Fruit fly (Drosophila melanogaster) whole organism, embryonic: ENCODE data around the gene CG10638.

Experiments used
- CG10147 ChIP-seq: fragments of 200-800 bp; sonication (Bioruptor generic); optimal IDR thresholded peaks from 2 replicates; lab custom pipeline; 2019; ENCODE audit warnings: missing biosample characterization, mild to moderate bottlenecking, missing genetic modification characterization, moderate library complexity
- CG11504 ChIP-seq: fragments of 200-800 bp; sonication (Bioruptor generic); optimal IDR thresholded peaks from 3 replicates; lab custom pipeline; 2019; ENCODE audit warnings: missing biosample characterization, mild to moderate bottlenecking, missing genetic modification characterization, moderate library complexity
- CG11560 ChIP-seq: fragments of 200-800 bp; sonication (Bioruptor generic); IDR thresholded peaks from 3 replicates; pipeline ENCODE4 v1.3.6; 2022; ENCODE audit warnings: missing biosample characterization, missing genetic modification characterization
- CG12071 ChIP-seq: fragments of 200-800 bp; sonication (Bioruptor generic); optimal IDR thresholded peaks from 3 replicates; lab custom pipeline; 2018; ENCODE audit warnings: missing biosample characterization, mild to moderate bottlenecking, missing genetic modification characterization
- CG13775 ChIP-seq: fragments of 200-800 bp; sonication (Bioruptor generic); optimal IDR thresholded peaks from 3 replicates; lab custom pipeline; 2017; ENCODE audit warnings: missing biosample characterization, mild to moderate bottlenecking, missing genetic modification characterization
- CG14014 ChIP-seq: fragments of 200-800 bp; sonication (Bioruptor generic); IDR thresholded peaks from 2 replicates; pipeline ENCODE4 v1.3.6; 2022; ENCODE audit warnings: missing biosample characterization, missing genetic modification characterization
- CG1529 ChIP-seq: fragments of 200-800 bp; sonication (Bioruptor generic); optimal IDR thresholded peaks from 3 replicates; lab custom pipeline; 2018; ENCODE audit warnings: missing biosample characterization, missing genetic modification characterization
- CG15479 ChIP-seq: fragments of 200-800 bp; sonication (Bioruptor generic); optimal IDR thresholded peaks from 3 replicates; lab custom pipeline; 2019; ENCODE audit warnings: missing biosample characterization, mild to moderate bottlenecking, missing genetic modification characterization, moderate library complexity
- CG17802 ChIP-seq: fragments of 200-800 bp; sonication (Bioruptor generic); optimal IDR thresholded peaks from 2 replicates; lab custom pipeline; 2018; ENCODE audit warnings: missing biosample characterization, mild to moderate bottlenecking, missing genetic modification characterization, moderate library complexity
- CG17912 ChIP-seq: fragments of 200-800 bp; sonication (Bioruptor generic); optimal IDR thresholded peaks from 2 replicates; lab custom pipeline; 2018; ENCODE audit warnings: missing biosample characterization, mild to moderate bottlenecking, missing genetic modification characterization
- CG30431 ChIP-seq: fragments of 200-800 bp; sonication (Bioruptor generic); optimal IDR thresholded peaks from 2 replicates; lab custom pipeline; 2017; ENCODE audit warnings: missing biosample characterization, missing genetic modification characterization
- CG3281 ChIP-seq: fragments of 200-800 bp; sonication (Bioruptor generic); optimal IDR thresholded peaks from 3 replicates; lab custom pipeline; 2017; ENCODE audit warnings: missing biosample characterization, mild to moderate bottlenecking, missing genetic modification characterization
- CG3726 ChIP-seq: fragments of 200-800 bp; sonication (Bioruptor generic); IDR thresholded peaks from 3 replicates; pipeline ENCODE4, ENCODE4 v1.3.6; 2022; ENCODE audit warnings: missing biosample characterization, missing genetic modification characterization
- CG3995 ChIP-seq: fragments of 200-800 bp; sonication (Bioruptor generic); optimal IDR thresholded peaks from 3 replicates; lab custom pipeline; 2016; ENCODE audit warnings: missing biosample characterization, missing genetic modification characterization
- CG6689 ChIP-seq: fragments of 200-800 bp; sonication (Bioruptor generic); IDR thresholded peaks from 2 replicates; pipeline ENCODE4 v1.3.6; 2022; ENCODE audit warnings: missing biosample characterization, missing genetic modification characterization
- CG6813 ChIP-seq: fragments of 200-800 bp; sonication (Bioruptor generic); optimal IDR thresholded peaks from 2 replicates; lab custom pipeline; 2017; ENCODE audit warnings: missing biosample characterization, missing genetic modification characterization, mild to moderate bottlenecking, moderate library complexity, missing genetic modification reagents
- CG7786 ChIP-seq: fragments of 200-800 bp; sonication (Bioruptor generic); optimal IDR thresholded peaks from 2 replicates; lab custom pipeline; 2016; ENCODE audit warnings: missing biosample characterization, missing genetic modification characterization
- CG7987 ChIP-seq: fragments of 200-800 bp; sonication (Bioruptor generic); optimal IDR thresholded peaks from 2 replicates; lab custom pipeline; 2018; ENCODE audit warnings: missing biosample characterization, mild to moderate bottlenecking, missing genetic modification characterization, moderate library complexity
- CG8290 ChIP-seq, 3 experiments: fragments of 200-800 bp; sonication (Bioruptor generic); optimal IDR thresholded peaks; 2 replicates each; lab custom pipeline; 2016 to 2019; ENCODE audit warnings: missing biosample characterization in 3 of 3, missing genetic modification characterization in 3 of 3, mild to moderate bottlenecking in 2 of 3, moderate library complexity in 1 of 3
- CG9817 ChIP-seq: fragments of 200-800 bp; sonication (Bioruptor generic); optimal IDR thresholded peaks from 2 replicates; lab custom pipeline; 2018; ENCODE audit warnings: missing biosample characterization, mild to moderate bottlenecking, missing genetic modification characterization, moderate library complexity
- D19B ChIP-seq: fragments of 200-800 bp; sonication (Bioruptor generic); optimal IDR thresholded peaks from 2 replicates; lab custom pipeline; 2017; ENCODE audit warnings: missing biosample characterization, mild to moderate bottlenecking, missing genetic modification characterization
- Hand ChIP-seq: fragments of 200-800 bp; sonication (Bioruptor generic); optimal IDR thresholded peaks from 2 replicates; lab custom pipeline; 2017; ENCODE audit warnings: mild to moderate bottlenecking, missing biosample characterization, missing genetic modification reagents, missing genetic modification characterization
- Hmr ChIP-seq: fragments of 200-800 bp; sonication (Bioruptor generic); optimal IDR thresholded peaks from 3 replicates; lab custom pipeline; 2017; ENCODE audit warnings: mild to moderate bottlenecking, missing biosample characterization, missing genetic modification reagents, missing genetic modification characterization
- Mad ChIP-seq: fragments of 200-800 bp; sonication (Bioruptor generic); optimal IDR thresholded peaks from 2 replicates; lab custom pipeline; 2016; ENCODE audit warnings: missing biosample characterization, missing genetic modification characterization
- NK7.1 ChIP-seq: fragments of 200-800 bp; sonication (Bioruptor generic); optimal IDR thresholded peaks from 3 replicates; lab custom pipeline; 2016; ENCODE audit warnings: missing biosample characterization, missing genetic modification characterization
- ac ChIP-seq: fragments of 200-800 bp; sonication (Bioruptor generic); optimal IDR thresholded peaks from 3 replicates; lab custom pipeline; 2017; ENCODE audit warnings: missing biosample characterization, mild to moderate bottlenecking, missing genetic modification characterization
- ato ChIP-seq: fragments of 200-800 bp; sonication (Bioruptor generic); IDR thresholded peaks from 2 replicates; pipeline ENCODE4 v1.3.6; 2022; ENCODE audit warnings: missing biosample characterization, missing genetic modification characterization; ENCODE audit not compliant: partially characterized antibody
- bcd ChIP-seq: fragments of 200-800 bp; sonication (Bioruptor generic); optimal IDR thresholded peaks from 2 replicates; lab custom pipeline; 2017; ENCODE audit warnings: missing biosample characterization, mild to moderate bottlenecking, missing genetic modification characterization
- caup ChIP-seq: fragments of 200-800 bp; sonication (Bioruptor generic); optimal IDR thresholded peaks from 3 replicates; lab custom pipeline; 2017; ENCODE audit warnings: missing biosample characterization, mild to moderate bottlenecking, missing genetic modification characterization, moderate library complexity; ENCODE audit not compliant: severe bottlenecking
- dm ChIP-seq: fragments of 200-800 bp; sonication (Bioruptor generic); optimal IDR thresholded peaks from 3 replicates; lab custom pipeline; 2016; ENCODE audit warnings: missing biosample characterization, missing genetic modification characterization
- dmrt11E ChIP-seq: fragments of 200-800 bp; sonication (Bioruptor generic); optimal IDR thresholded peaks from 3 replicates; lab custom pipeline; 2018; ENCODE audit warnings: missing biosample characterization, mild to moderate bottlenecking, missing genetic modification characterization, moderate library complexity
- fd102C ChIP-seq: fragments of 200-800 bp; sonication (Bioruptor generic); optimal IDR thresholded peaks from 2 replicates; lab custom pipeline; 2018; ENCODE audit warnings: missing biosample characterization, mild to moderate bottlenecking, missing genetic modification characterization, moderate library complexity
- ftz-f1 ChIP-seq: fragments of 200-800 bp; sonication (Bioruptor generic); optimal IDR thresholded peaks from 2 replicates; lab custom pipeline; 2016; ENCODE audit warnings: missing biosample characterization, missing genetic modification characterization
- gce ChIP-seq: fragments of 200-800 bp; sonication (Bioruptor generic); IDR thresholded peaks from 3 replicates; pipeline ENCODE4 v1.3.6; 2022; ENCODE audit warnings: missing biosample characterization, missing genetic modification characterization
- gcm2 ChIP-seq: fragments of 200-800 bp; sonication (Bioruptor generic); optimal IDR thresholded peaks from 2 replicates; lab custom pipeline; 2016; ENCODE audit warnings: missing biosample characterization, missing genetic modification characterization
- hth ChIP-seq: fragments of >200 bp; optimal IDR thresholded peaks from 2 replicates; lab custom pipeline; 2017; ENCODE audit warnings: inconsistent platforms
- jing ChIP-seq: fragments of 200-800 bp; sonication (Bioruptor generic); optimal IDR thresholded peaks from 2 replicates; lab custom pipeline; 2018; ENCODE audit warnings: missing biosample characterization, mild to moderate bottlenecking, missing genetic modification characterization
- kay ChIP-seq: fragments of 200-800 bp; sonication (Bioruptor generic); optimal IDR thresholded peaks from 2 replicates; lab custom pipeline; 2016; ENCODE audit warnings: missing biosample characterization, missing genetic modification characterization
- lola ChIP-seq, 3 experiments: fragments of >200 bp in 2 of 3; fragments of 200-800 bp in 1 of 3; sonication (Bioruptor generic) in 1 of 3; optimal IDR thresholded peaks; 2 replicates each; lab custom pipeline; 2017 to 2019; ENCODE audit warnings: missing biosample characterization in 3 of 3, missing genetic modification characterization in 3 of 3, mild to moderate bottlenecking in 1 of 3, moderate library complexity in 1 of 3
- nmo ChIP-seq: fragments of 200-800 bp; sonication (Bioruptor generic); optimal IDR thresholded peaks from 2 replicates; lab custom pipeline; 2018; ENCODE audit warnings: missing biosample characterization, mild to moderate bottlenecking, missing genetic modification characterization, moderate library complexity
- otp ChIP-seq: fragments of 200-800 bp; sonication (Bioruptor generic); IDR thresholded peaks from 3 replicates; pipeline ENCODE4, ENCODE4 v1.3.6; 2022; ENCODE audit warnings: missing biosample characterization, missing genetic modification characterization
- phol ChIP-seq: fragments of 200-800 bp; sonication (Bioruptor generic); optimal IDR thresholded peaks from 3 replicates; lab custom pipeline; 2018; ENCODE audit warnings: missing biosample characterization, mild to moderate bottlenecking, missing genetic modification characterization, moderate library complexity
- psq ChIP-seq: fragments of 200-800 bp; sonication (Bioruptor generic); optimal IDR thresholded peaks from 2 replicates; lab custom pipeline; 2017; ENCODE audit warnings: missing biosample characterization, missing genetic modification characterization
- repo ChIP-seq: fragments of 200-800 bp; sonication (Bioruptor generic); optimal IDR thresholded peaks from 2 replicates; lab custom pipeline; 2016; ENCODE audit warnings: missing biosample characterization, missing genetic modification characterization
- scrt ChIP-seq: fragments of 200-800 bp; sonication (Bioruptor generic); optimal IDR thresholded peaks from 2 replicates; lab custom pipeline; 2018; ENCODE audit warnings: missing biosample characterization, mild to moderate bottlenecking, missing genetic modification characterization, moderate library complexity
- sd ChIP-seq: fragments of 200-800 bp; sonication (Bioruptor generic); optimal IDR thresholded peaks from 3 replicates; lab custom pipeline; 2018; ENCODE audit warnings: missing biosample characterization, mild to moderate bottlenecking, missing genetic modification characterization, moderate library complexity
- sens ChIP-seq: fragments of 200-800 bp; sonication (Bioruptor generic); peaks from one replicate; lab custom pipeline; 2016; ENCODE audit warnings: missing biosample characterization, missing genetic modification characterization
- sens-2 ChIP-seq: fragments of 200-800 bp; sonication (Bioruptor generic); IDR thresholded peaks from 2 replicates; pipeline ENCODE4 v1.3.6; 2022; ENCODE audit warnings: missing biosample characterization, missing genetic modification characterization
- sima ChIP-seq: fragments of 200-800 bp; sonication (Bioruptor generic); optimal IDR thresholded peaks from 2 replicates; lab custom pipeline; 2016; ENCODE audit warnings: missing biosample characterization, missing genetic modification characterization
- tio ChIP-seq: fragments of 200-800 bp; sonication (Bioruptor generic); optimal IDR thresholded peaks from 2 replicates; lab custom pipeline; 2017; ENCODE audit warnings: missing biosample characterization, missing genetic modification characterization, inconsistent platforms
- zf30C ChIP-seq: fragments of 200-800 bp; sonication (Bioruptor generic); optimal IDR thresholded peaks from 3 replicates; lab custom pipeline; 2018; ENCODE audit warnings: missing biosample characterization, mild to moderate bottlenecking, missing genetic modification characterization

Gene CG10638

DNA sequence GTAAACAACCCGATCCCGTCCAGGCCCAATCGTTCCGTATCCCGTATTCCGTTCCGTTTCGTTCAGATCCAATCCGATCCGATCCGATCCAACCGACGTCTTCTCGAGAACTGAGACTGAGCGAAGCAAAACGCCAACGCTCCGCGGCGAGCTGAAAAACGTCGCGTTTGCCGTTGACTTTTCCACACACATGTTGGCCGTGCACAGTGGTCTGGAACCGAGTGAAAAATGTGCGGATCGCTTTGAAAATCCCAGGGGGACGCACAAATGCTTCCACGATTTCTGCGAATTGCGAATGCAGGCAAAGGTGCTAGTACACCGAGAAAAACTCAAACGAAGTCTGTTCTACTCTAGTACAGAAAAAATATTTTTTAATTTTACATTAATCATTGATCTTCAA, 16.2 kb downstream of the CG10638 start, which contains the start of gene CG10663 (continued):
- no peak for TF ChIP-seq CG17912 (GFP tag; lab: Kevin White, UChicago)
- no peak for TF ChIP-seq gcm2 (GFP tag; lab: Kevin White, UChicago)
- no peak; the same call in 2 of the 3 replicates for TF ChIP-seq otp (GFP tag; lab: Robert Waterston, UW)
- peak; percentile 80 for TF ChIP-seq sens (GFP tag; lab: Kevin White, UChicago)
- TF ChIP-seq ac (GFP tag; lab: Kevin White, UChicago): no peak
- TF ChIP-seq CG9817 (tag; lab: Kevin White, UChicago): no peak
- TF ChIP-seq CG10147 (GFP tag; lab: Kevin White, UChicago): no peak
- no peak for TF ChIP-seq CG8290 (GFP tag; optimal IDR thresholded peaks at IDR 0.05; lab: Kevin White, UChicago)
- peak in 1 of 2 experiments; percentile 54 for TF ChIP-seq CG8290 (tag; optimal IDR thresholded peaks at IDR 0.05; lab: Kevin White, UChicago)
- no peak for TF ChIP-seq sens-2 (GFP tag; lab: Robert Waterston, UW)
- no peak for TF ChIP-seq CG17802 (tag; lab: Kevin White, UChicago)
- TF ChIP-seq CG6813 (GFP tag; lab: Kevin White, UChicago): no peak
- no peak for TF ChIP-seq fd102C (GFP tag; lab: Kevin White, UChicago)
- TF ChIP-seq sima (GFP tag; lab: Kevin White, UChicago): no peak
- TF ChIP-seq bcd (GFP tag; lab: Kevin White, UChicago): no peak
- peak; percentile 45 for TF ChIP-seq ato (GFP tag; lab: Robert Waterston, UW)
- no peak for TF ChIP-seq CG13775 (GFP tag; lab: Kevin White, UChicago)
- TF ChIP-seq CG11504: peak; percentile 85
- no peak for TF ChIP-seq nmo (GFP tag; lab: Kevin White, UChicago)
- TF ChIP-seq dmrt11E (tag; lab: Kevin White, UChicago): no peak
- TF ChIP-seq zf30C (GFP tag; lab: Kevin White, UChicago): no peak
- TF ChIP-seq dm (GFP tag; lab: Kevin White, UChicago): peak; percentile 45
- TF ChIP-seq caup (GFP tag; lab: Kevin White, UChicago): peak; percentile 2
- TF ChIP-seq lola (GFP tag; optimal IDR thresholded peaks at IDR 0.05; lab: Kevin White, UChicago): no peak
- no peak for TF ChIP-seq CG15479
- no peak for TF ChIP-seq gce (GFP tag; lab: Robert Waterston, UW)
- peak; percentile 32; the same call in 1 of the 2 replicates for TF ChIP-seq CG14014 (GFP tag; lab: Robert Waterston, UW)
- TF ChIP-seq sd (tag; lab: Kevin White, UChicago): no peak
- no peak for TF ChIP-seq CG7786 (GFP tag; lab: Kevin White, UChicago)
- no peak for TF ChIP-seq scrt (GFP tag; lab: Kevin White, UChicago)
- no peak for TF ChIP-seq kay (GFP tag; lab: Kevin White, UChicago)
- no peak for TF ChIP-seq CG7987
- no peak for TF ChIP-seq Mad
- no peak for TF ChIP-seq Hmr (GFP tag; lab: Kevin White, UChicago)
- TF ChIP-seq jing (GFP tag; lab: Kevin White, UChicago): no peak
- no peak for TF ChIP-seq CG3281
- no peak for TF ChIP-seq hth (lab: Kevin White, UChicago)
- TF ChIP-seq ftz-f1 (GFP tag; lab: Kevin White, UChicago): no peak
- TF ChIP-seq CG1529 (GFP tag; lab: Kevin White, UChicago): no peak
- peak; percentile 0 for TF ChIP-seq CG12071 (GFP tag; lab: Kevin White, UChicago)
- no peak for TF ChIP-seq CG30431 (GFP tag; lab: Kevin White, UChicago)
- no peak for TF ChIP-seq phol (tag; lab: Kevin White, UChicago)
- no peak for TF ChIP-seq D19B
- TF ChIP-seq CG6689: peak; percentile 14; the same call in 1 of the 2 replicates
- TF ChIP-seq tio (GFP tag; lab: Kevin White, UChicago): no peak
- no peak for TF ChIP-seq CG11560 (tag; lab: Robert Waterston, UW)
- no peak for TF ChIP-seq NK7.1
- no peak for TF ChIP-seq CG3995
- TF ChIP-seq CG3726 (GFP tag; lab: Robert Waterston, UW): no peak
- no peak for TF ChIP-seq repo (GFP tag; lab: Kevin White, UChicago)
- TF ChIP-seq psq (GFP tag; lab: Kevin White, UChicago): no peak
- TF ChIP-seq Hand (GFP tag; lab: Kevin White, UChicago): no peak
